Worm (Caenorhabditis elegans): ENCODE data around the gene C50B6.3.

DNA sequence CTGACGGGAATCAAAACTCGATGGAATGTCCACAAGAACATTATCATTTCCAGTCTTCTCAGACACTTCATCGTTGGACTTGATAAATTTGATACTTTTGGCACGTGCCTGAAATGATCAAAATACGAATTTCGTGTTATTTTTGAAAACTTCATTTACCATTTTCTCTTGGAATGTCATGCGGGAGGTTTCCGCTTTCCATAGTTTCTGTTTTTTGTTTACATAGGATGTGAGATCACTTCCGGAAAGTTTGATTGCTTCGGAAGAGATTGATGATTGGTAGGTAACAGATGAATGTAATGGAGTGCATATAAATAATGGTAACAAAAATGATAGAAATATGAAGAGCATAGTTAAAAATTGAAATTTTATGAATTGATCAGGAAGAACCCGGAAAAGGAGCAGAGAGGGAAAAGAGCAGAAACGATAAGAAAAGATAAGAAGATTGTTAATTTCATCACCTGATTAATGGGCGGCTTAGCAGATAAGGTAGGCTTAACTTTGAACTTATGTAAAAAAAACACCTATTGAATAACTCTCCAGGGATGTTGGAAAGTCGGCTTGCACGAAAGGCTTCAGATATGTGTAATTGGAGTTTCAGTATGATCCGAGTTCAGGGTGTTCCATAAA is 44.4 kb downstream of the C50B6.3 start, which contains the start of gene F32H5.1:
- TF ChIP-seq eyg-1 (tag; optimal IDR thresholded peaks at IDR 0.05), result no peak
- no peak for TF ChIP-seq lin-11 (tag; optimal IDR thresholded peaks at IDR 0.05)
- TF ChIP-seq gmeb-2 (tag; optimal IDR thresholded peaks at IDR 0.05), result no peak

All from whole organism, late embryonic.